Fruit fly (Drosophila melanogaster): Measurements from ENCODE around the gene Klp67A.

Gene Klp67A

dm6 chr3L:9360217-9360692, 6.6 kb downstream of the Klp67A start, which contains the start of gene Pdxk (continued):
- no peak for TF ChIP-seq OdsH (GFP tag; optimal IDR thresholded peaks at IDR 0.05)
- no peak for TF ChIP-seq CG31627 (GFP tag; optimal IDR thresholded peaks at IDR 0.05)
- TF ChIP-seq acj6 (GFP tag; optimal IDR thresholded peaks at IDR 0.05): no peak
- TF ChIP-seq CG15336 (GFP tag; IDR thresholded peaks at IDR 0.05): no peak
- peak; percentile 3 for TF ChIP-seq esn (GFP tag; optimal IDR thresholded peaks at IDR 0.05)
- TF ChIP-seq CG8632 (GFP tag; optimal IDR thresholded peaks at IDR 0.05): no peak
- no peak for TF ChIP-seq CG32006 (GFP tag; optimal IDR thresholded peaks at IDR 0.05)
- peak; percentile 2 for TF ChIP-seq CG1621 (tag; optimal IDR thresholded peaks at IDR 0.05)
- no peak for TF ChIP-seq Sox102F (GFP tag; optimal IDR thresholded peaks at IDR 0.05)
- TF ChIP-seq fd59A (GFP tag; optimal IDR thresholded peaks at IDR 0.05): no peak
- no peak for TF ChIP-seq CG8319 (GFP tag; optimal IDR thresholded peaks at IDR 0.05)
- TF ChIP-seq Sox15 (GFP tag; optimal IDR thresholded peaks at IDR 0.05): no peak
- peak; percentile 39 for TF ChIP-seq dsx (GFP tag; optimal IDR thresholded peaks at IDR 0.05; ENCODE audit: poor library complexity, severe bottlenecking)
- TF ChIP-seq CG8119 (GFP tag; IDR thresholded peaks at IDR 0.05): 0 out of 3 replicates have a peak, but pooled peaks have one; percentile 30
- TF ChIP-seq CG6808 (GFP tag; optimal IDR thresholded peaks at IDR 0.05): no peak
- no peak for TF ChIP-seq achi (GFP tag; optimal IDR thresholded peaks at IDR 0.05)
- TF ChIP-seq CG6163 (GFP tag; IDR thresholded peaks at IDR 0.05): no peak; the same call in 2 of the 3 replicates
- no peak for TF ChIP-seq Gug (GFP tag; IDR thresholded peaks at IDR 0.05)
- no peak for TF ChIP-seq CG6792 (GFP tag; optimal IDR thresholded peaks at IDR 0.05)
- TF ChIP-seq CG6854 (GFP tag; optimal IDR thresholded peaks at IDR 0.05): peak; percentile 19
- no peak for TF ChIP-seq dac (GFP tag; optimal IDR thresholded peaks at IDR 0.05)
- TF ChIP-seq svp (GFP tag): peak; percentile 89
- TF ChIP-seq topi (GFP tag; optimal IDR thresholded peaks at IDR 0.05): no peak
- peak; percentile 43 for TF ChIP-seq Eip75B (GFP tag; optimal IDR thresholded peaks at IDR 0.05)

- peak; percentile 68; the same call in 2 of the 3 replicates for TF ChIP-seq eg (GFP tag; IDR thresholded peaks at IDR 0.05)
- TF ChIP-seq Eip78C (GFP tag): peak; percentile 71
- peak; percentile 45; the same call in 1 of the 2 replicates for TF ChIP-seq CG15336 (GFP tag; IDR thresholded peaks at IDR 0.05)
- TF ChIP-seq topi (GFP tag; optimal IDR thresholded peaks at IDR 0.05): peak; percentile 39
- TF ChIP-seq cyc (GFP tag; optimal IDR thresholded peaks at IDR 0.05): no peak
- TF ChIP-seq esn (GFP tag; optimal IDR thresholded peaks at IDR 0.05): peak; percentile 57
- TF ChIP-seq CG3919 (GFP tag; optimal IDR thresholded peaks at IDR 0.05): peak; percentile 60
- no peak for TF ChIP-seq fkh (GFP tag; optimal IDR thresholded peaks at IDR 0.05)
- TF ChIP-seq CG11902 (GFP tag; optimal IDR thresholded peaks at IDR 0.05): no peak
- peak; percentile 43; the same call in 2 of the 3 replicates for TF ChIP-seq CG8119 (GFP tag; IDR thresholded peaks at IDR 0.05)
- TF ChIP-seq Ets96B (tag; optimal IDR thresholded peaks at IDR 0.05): peak; percentile 10
- TF ChIP-seq lz (GFP tag; optimal IDR thresholded peaks at IDR 0.05): peak; percentile 34
- TF ChIP-seq salr (GFP tag; optimal IDR thresholded peaks at IDR 0.05): no peak
- peak; percentile 64 for TF ChIP-seq Hr4 (GFP tag; optimal IDR thresholded peaks at IDR 0.05)
- TF ChIP-seq fd59A (GFP tag; optimal IDR thresholded peaks at IDR 0.05): no peak
- no peak for TF ChIP-seq svp (GFP tag)
- no peak for TF ChIP-seq dac (GFP tag; optimal IDR thresholded peaks at IDR 0.05)
- TF ChIP-seq CG3032 (tag; optimal IDR thresholded peaks at IDR 0.05): peak; percentile 0
- peak; percentile 10 for TF ChIP-seq Hr39 (GFP tag; optimal IDR thresholded peaks at IDR 0.05)
- TF ChIP-seq Sox14 (GFP tag; optimal IDR thresholded peaks at IDR 0.05): peak; percentile 93
- TF ChIP-seq Eip75B (GFP tag; optimal IDR thresholded peaks at IDR 0.05): peak; percentile 35
- peak; percentile 19 for TF ChIP-seq Sox102F (GFP tag; optimal IDR thresholded peaks at IDR 0.05)
- TF ChIP-seq CG32006 (GFP tag; optimal IDR thresholded peaks at IDR 0.05): no peak
- peak; percentile 17 for TF ChIP-seq OdsH (GFP tag; optimal IDR thresholded peaks at IDR 0.05)
- no peak for TF ChIP-seq spab (GFP tag; optimal IDR thresholded peaks at IDR 0.05)
- TF ChIP-seq CG7368 (GFP tag; optimal IDR thresholded peaks at IDR 0.05): peak; percentile 6
- TF ChIP-seq dsx (GFP tag; optimal IDR thresholded peaks at IDR 0.05; ENCODE audit: poor library complexity, severe bottlenecking): no peak
- TF ChIP-seq CG6163 (GFP tag; IDR thresholded peaks at IDR 0.05): peak; percentile 56; the same call in 1 of the 3 replicates
- peak; percentile 39 for TF ChIP-seq achi (GFP tag; optimal IDR thresholded peaks at IDR 0.05)
- TF ChIP-seq net (GFP tag; optimal IDR thresholded peaks at IDR 0.05): peak; percentile 53
Observed at dm6 chr3L:9358713-9359040, 8.2 kb downstream of the Klp67A start, which contains the start of the genes UGP and Svip. TSS of gene UGP (minus strand) at chr3L:9358935. TSS of gene Svip (plus strand) at chr3L:9358999.
